Worm (Caenorhabditis elegans): ENCODE results near the gene C06B3.16.

The C06B3.16 gene

DNA sequence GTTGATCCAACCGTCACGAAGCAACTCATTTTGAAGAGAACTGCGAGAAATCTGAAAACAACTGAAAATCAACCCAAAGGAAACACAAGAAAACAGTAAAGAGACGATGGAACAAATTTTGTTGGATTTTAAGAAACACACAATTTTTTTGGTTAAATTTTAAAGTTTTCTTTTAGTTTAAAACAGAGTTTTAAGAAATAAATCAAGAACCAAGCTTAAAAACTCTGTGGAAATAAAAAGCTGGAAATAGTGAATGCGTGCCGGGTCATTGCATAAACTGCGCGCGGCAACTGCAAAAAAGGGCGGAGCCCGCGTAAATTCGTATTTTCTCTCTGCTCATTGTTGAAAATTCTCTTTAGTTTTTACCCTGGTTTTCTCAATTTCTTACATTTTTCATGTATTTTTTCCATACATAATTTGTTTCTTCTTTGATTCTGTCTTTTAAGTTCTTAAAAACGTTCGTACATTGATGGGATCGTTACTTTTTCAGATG lies 30.6 kb downstream of the C06B3.16 start, which contains the start of the genes algn-13 and R10D12.13 (continued):
- no peak for TF ChIP-seq lin-1 (GFP tag; IDR thresholded peaks at IDR 0.05)
- no peak for TF ChIP-seq daf-8 (GFP tag; IDR thresholded peaks at IDR 0.05)
- TF ChIP-seq vab-7 (GFP tag; IDR thresholded peaks at IDR 0.05) = no peak
- TF ChIP-seq egl-43 (GFP tag; IDR thresholded peaks at IDR 0.05) = no peak
- TF ChIP-seq ces-1 (GFP tag; optimal IDR thresholded peaks at IDR 0.05) = peak; percentile 5
- TF ChIP-seq set-16 (GFP tag; IDR thresholded peaks at IDR 0.05) = no peak
- TF ChIP-seq R02D3.7 (tag; optimal IDR thresholded peaks at IDR 0.05) = no peak
- peak; percentile 56; the same call in 1 of the 2 replicates for TF ChIP-seq arid-1 (GFP tag; conservative IDR thresholded peaks at IDR 0.05)
- TF ChIP-seq rbr-2 (tag; optimal IDR thresholded peaks at IDR 0.05) = peak; percentile 32
- no peak for TF ChIP-seq lin-15B (tag; optimal IDR thresholded peaks at IDR 0.05)
- no peak for TF ChIP-seq ama-1 (optimal IDR thresholded peaks at IDR 0.05)
- no peak for TF ChIP-seq madf-9 (GFP tag; conservative IDR thresholded peaks at IDR 0.05)
- no peak for TF ChIP-seq Y75B8A.6 (GFP tag; IDR thresholded peaks at IDR 0.05)
- peak; percentile 72 for TF ChIP-seq unc-130 (GFP tag; optimal IDR thresholded peaks at IDR 0.05)
- peak; percentile 19 for TF ChIP-seq nhr-102 (tag; optimal IDR thresholded peaks at IDR 0.05)
- no peak for TF ChIP-seq aly-2 (tag; optimal IDR thresholded peaks at IDR 0.05)
- TF ChIP-seq nhr-28 (tag; optimal IDR thresholded peaks at IDR 0.05) = peak; percentile 19
- no peak for TF ChIP-seq F37D6.2 (tag; optimal IDR thresholded peaks at IDR 0.05)
- no peak for TF ChIP-seq tra-1 (GFP tag; IDR thresholded peaks at IDR 0.05)
- TF ChIP-seq daf-19 (GFP tag; conservative IDR thresholded peaks at IDR 0.05) = no peak
- TF ChIP-seq cey-2 (tag; optimal IDR thresholded peaks at IDR 0.05; ENCODE audit: borderline replicate concordance, insufficient read depth) = no peak
- TF ChIP-seq D1046.2 (GFP tag; IDR thresholded peaks at IDR 0.05) = no peak
- TF ChIP-seq ceh-28 (tag; optimal IDR thresholded peaks at IDR 0.05) = no peak
- no peak for TF ChIP-seq mxl-3 (GFP tag; optimal IDR thresholded peaks at IDR 0.05)
- peak; percentile 35 for TF ChIP-seq nhr-6 (tag; optimal IDR thresholded peaks at IDR 0.05)
- TF ChIP-seq lir-3 (tag; optimal IDR thresholded peaks at IDR 0.05) = no peak
- peak; percentile 7 for TF ChIP-seq lin-13 (GFP tag; optimal IDR thresholded peaks at IDR 0.05)
- no peak for TF ChIP-seq daf-16 (GFP tag; optimal IDR thresholded peaks at IDR 0.05)
- TF ChIP-seq daf-16 (tag; optimal IDR thresholded peaks at IDR 0.05) = peak; percentile 27
- peak; percentile 1 for TF ChIP-seq nhr-11 (tag; optimal IDR thresholded peaks at IDR 0.05)
- TF ChIP-seq snpc-1.2 (GFP tag; IDR thresholded peaks at IDR 0.05) = peak; percentile 61; the same call in 1 of the 2 replicates
- no peak for TF ChIP-seq nhr-48 (tag; optimal IDR thresholded peaks at IDR 0.05)
- peak; percentile 41 for TF ChIP-seq spr-1 (tag; optimal IDR thresholded peaks at IDR 0.05)
- peak; percentile 82 for TF ChIP-seq lin-38 (GFP tag; IDR thresholded peaks at IDR 0.05)
- no peak for TF ChIP-seq madf-5 (GFP tag; IDR thresholded peaks at IDR 0.05)
- no peak for TF ChIP-seq F26F4.8 (GFP tag; conservative IDR thresholded peaks at IDR 0.05)
- TF ChIP-seq duxl-1 (tag; optimal IDR thresholded peaks at IDR 0.05; ENCODE audit: poor library complexity) = peak; percentile 54
- peak; percentile 73; the same call in 1 of the 2 replicates for TF ChIP-seq pha-4 (GFP tag; IDR thresholded peaks at IDR 0.05)
- no peak for TF ChIP-seq pha-4 (tag; optimal IDR thresholded peaks at IDR 0.05)
- TF ChIP-seq ctbp-1 (GFP tag; IDR thresholded peaks at IDR 0.05) = peak; percentile 43; the same call in 1 of the 2 replicates
- no peak for TF ChIP-seq sdz-12 (GFP tag; optimal IDR thresholded peaks at IDR 0.05)
- no peak for TF ChIP-seq attf-4 (tag; optimal IDR thresholded peaks at IDR 0.05)
- no peak for TF ChIP-seq ztf-11 (tag; optimal IDR thresholded peaks at IDR 0.05)

Data from whole organism, L4 larva.